Fruit fly (Drosophila melanogaster) whole organism, adult: ENCODE measurements around the gene stas.

Experiments
- CG11617 ChIP-seq: fragments of 200-800 bp; sonication (Bioruptor generic); optimal IDR thresholded peaks from 2 replicates; lab custom pipeline; 2017; ENCODE audit warnings: mild to moderate bottlenecking, missing biosample characterization, missing genetic modification reagents, missing genetic modification characterization
- CG5204 ChIP-seq: fragments of 200-800 bp; sonication (Bioruptor generic); optimal IDR thresholded peaks from 2 replicates; lab custom pipeline; 2016; ENCODE audit warnings: missing biosample characterization, missing genetic modification characterization
- CG7045 ChIP-seq: fragments of 200-800 bp; sonication (Bioruptor generic); optimal IDR thresholded peaks from 2 replicates; lab custom pipeline; 2017; ENCODE audit warnings: missing biosample characterization, mild to moderate bottlenecking, missing genetic modification characterization
- Mnt ChIP-seq: fragments of 200-800 bp; sonication (Bioruptor generic); optimal IDR thresholded peaks from 2 replicates; lab custom pipeline; 2016; ENCODE audit warnings: missing biosample characterization, mild to moderate bottlenecking, missing genetic modification characterization
- bab1 ChIP-seq: fragments of 200-800 bp; sonication (Bioruptor generic); optimal IDR thresholded peaks from 3 replicates; lab custom pipeline; 2019; ENCODE audit warnings: missing biosample characterization, mild to moderate bottlenecking, missing genetic modification characterization, moderate library complexity
- kay ChIP-seq: fragments of 200-800 bp; sonication (Bioruptor generic); peaks from one replicate; lab custom pipeline; 2016; ENCODE audit warnings: missing biosample characterization, missing genetic modification characterization, borderline replicate concordance
- pad ChIP-seq: fragments of 200-800 bp; sonication (Bioruptor generic); optimal IDR thresholded peaks from 3 replicates; lab custom pipeline; 2017; ENCODE audit warnings: missing biosample characterization, missing genetic modification characterization, mild to moderate bottlenecking, moderate library complexity, missing genetic modification reagents

Gene stas

DNA sequence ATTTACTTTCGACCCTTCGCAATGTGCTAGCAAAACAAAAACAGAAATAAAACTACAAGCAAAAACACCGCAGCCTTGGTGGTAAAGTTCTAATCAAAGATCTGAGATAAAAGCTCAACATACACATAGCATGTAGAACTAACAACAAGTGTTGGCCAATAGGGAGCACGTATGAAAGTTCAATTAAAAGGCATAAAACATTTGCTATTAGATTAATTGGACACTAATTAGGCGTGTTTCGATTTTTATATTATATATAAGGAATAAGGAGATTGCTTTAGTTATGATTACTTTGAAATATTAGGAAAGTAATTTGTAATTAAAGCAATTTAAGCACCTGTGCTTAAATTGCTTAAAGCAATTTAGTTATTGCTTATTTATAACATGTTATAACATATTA, 51.1 kb downstream of the stas start:
- TF ChIP-seq kay (GFP tag; lab: Kevin White, UChicago) (peak; percentile 45), CG5204 (GFP tag; lab: Kevin White, UChicago) (no peak)

DNA sequence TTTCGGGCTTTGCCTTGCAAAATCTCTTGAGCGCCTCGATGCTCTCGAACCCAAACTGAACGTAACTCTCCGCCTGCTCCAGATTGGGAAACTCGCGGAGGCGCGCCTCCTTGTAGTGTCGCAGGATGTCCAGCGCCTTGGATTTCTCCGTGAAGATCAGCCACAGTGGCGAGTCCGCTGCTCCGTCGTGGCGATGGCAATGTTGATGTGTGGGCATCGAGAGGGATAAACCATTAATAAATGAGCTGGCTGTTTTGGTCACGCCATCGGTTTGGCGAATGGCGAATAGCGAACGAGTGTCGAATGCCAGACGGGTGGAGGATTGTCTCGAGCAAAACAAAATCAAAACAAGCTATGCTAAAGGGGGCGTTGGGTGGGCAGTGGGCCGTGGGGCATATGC, 51.8 kb downstream of the stas start:
- TF ChIP-seq Mnt (GFP tag; lab: Kevin White, UChicago) = no peak
- TF ChIP-seq kay (GFP tag; lab: Kevin White, UChicago) = no peak
- no peak for TF ChIP-seq CG11617
- TF ChIP-seq bab1 (GFP tag; lab: Kevin White, UChicago) = peak; percentile 18
- peak; percentile 10 for TF ChIP-seq CG7045
- TF ChIP-seq pad (GFP tag; lab: Kevin White, UChicago) = no peak
